Worm (Caenorhabditis elegans): ENCODE data around the gene R11D1.3.

DNA sequence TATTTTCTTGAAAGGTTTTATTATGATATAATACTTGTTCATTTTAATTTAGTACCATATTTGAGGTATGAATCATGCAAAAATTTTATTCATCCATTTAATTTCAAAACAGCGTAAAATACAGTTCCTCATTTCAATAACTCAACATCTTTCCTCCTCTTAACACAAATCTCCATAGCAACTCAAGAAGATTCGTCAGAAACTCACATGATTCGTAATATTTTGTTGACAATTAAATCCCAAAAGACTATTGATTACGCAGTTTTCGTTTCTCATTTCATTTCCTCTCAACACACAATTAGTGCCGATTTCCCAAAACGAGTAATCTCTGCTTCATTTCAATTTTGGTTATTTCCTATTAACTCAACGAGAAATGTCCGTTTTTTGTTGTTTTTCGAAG lies 3.6 kb downstream of the R11D1.3 start, which contains the start of gene R11D1.2:
- TF ChIP-seq him-1 (tag; optimal IDR thresholded peaks at IDR 0.05) (no peak), dao-5 (tag; optimal IDR thresholded peaks at IDR 0.05) (no peak), W03F9.2 (tag; optimal IDR thresholded peaks at IDR 0.05) (no peak)

Data from whole organism, L4/young adult.